Worm (Caenorhabditis elegans) whole organism, L2 larva: ENCODE measurements around the gene F56A8.3.

Experiments used
- ama-1 ChIP-seq: fragments of 150-350 bp; optimal IDR thresholded peaks from 2 replicates; lab custom pipeline; 2018; ENCODE audit warnings: inconsistent platforms
- ceh-16 ChIP-seq: fragments of 150-350 bp; optimal IDR thresholded peaks from 2 replicates; lab custom pipeline; 2014; ENCODE audit warnings: missing biosample characterization, missing genetic modification characterization
- ceh-82 ChIP-seq: fragments of 150-350 bp; optimal IDR thresholded peaks from 2 replicates; lab custom pipeline; 2014; ENCODE audit warnings: missing biosample characterization, missing genetic modification characterization
- crh-2 ChIP-seq: sonication (generic microtip); optimal IDR thresholded peaks from 2 replicates; lab custom pipeline; 2017; ENCODE audit warnings: missing biosample characterization, missing genetic modification characterization
- egl-27 ChIP-seq: sonication (generic microtip); optimal IDR thresholded peaks from 3 replicates; lab custom pipeline; 2017; ENCODE audit warnings: missing biosample characterization, missing genetic modification reagents, missing genetic modification characterization
- fos-1 ChIP-seq: fragments of 150-350 bp; optimal IDR thresholded peaks from 2 replicates; lab custom pipeline; 2014; ENCODE audit warnings: missing biosample characterization, missing genetic modification characterization
- lin-11 ChIP-seq: fragments of 150-350 bp; sonication (generic microtip); optimal IDR thresholded peaks from 2 replicates; lab custom pipeline; 2014; ENCODE audit warnings: missing biosample characterization, missing genetic modification characterization, inconsistent platforms, mixed read lengths
- mdl-1 ChIP-seq, 2 experiments: fragments of 150-350 bp in 1 of 2; sonication (generic microtip) in 1 of 2; optimal IDR thresholded peaks; 2 replicates each; lab custom pipeline; 2017; ENCODE audit warnings: missing biosample characterization in 2 of 2, missing genetic modification characterization in 2 of 2
- nhr-21 ChIP-seq: fragments of 150-350 bp; optimal IDR thresholded peaks from 2 replicates; lab custom pipeline; 2014; ENCODE audit warnings: missing biosample characterization, missing genetic modification characterization
- zag-1 ChIP-seq: fragments of 150-350 bp; optimal IDR thresholded peaks from 2 replicates; lab custom pipeline; 2014; ENCODE audit warnings: missing biosample characterization, missing genetic modification characterization
- ztf-11 ChIP-seq: sonication (generic microtip); optimal IDR thresholded peaks from 2 replicates; lab custom pipeline; 2017; ENCODE audit warnings: missing biosample characterization, missing genetic modification characterization

ce11 chrIII:13260344-13260743, 3.7 kb downstream of the F56A8.3 start:
- TF ChIP-seq zag-1 (tag; lab: Kevin White, UChicago) (no peak), ceh-16 (no peak), ceh-82 (tag; lab: Kevin White, UChicago) (no peak), mdl-1 (tag; optimal IDR thresholded peaks at IDR 0.05; lab: Kevin White, UChicago) (no peak), ama-1 (lab: Kevin White, UChicago) (no peak), fos-1 (tag; lab: Kevin White, UChicago) (no peak), lin-11 (tag; lab: Kevin White, UChicago) (no peak), egl-27 (tag; lab: Kevin White, UChicago) (no peak), crh-2 (no peak), nhr-21 (tag; lab: Kevin White, UChicago) (no peak), ztf-11 (tag; lab: Kevin White, UChicago) (no peak)
